Fruit fly (Drosophila melanogaster): ENCODE measurements around the gene CG14315.

CG14315 gene

DNA sequence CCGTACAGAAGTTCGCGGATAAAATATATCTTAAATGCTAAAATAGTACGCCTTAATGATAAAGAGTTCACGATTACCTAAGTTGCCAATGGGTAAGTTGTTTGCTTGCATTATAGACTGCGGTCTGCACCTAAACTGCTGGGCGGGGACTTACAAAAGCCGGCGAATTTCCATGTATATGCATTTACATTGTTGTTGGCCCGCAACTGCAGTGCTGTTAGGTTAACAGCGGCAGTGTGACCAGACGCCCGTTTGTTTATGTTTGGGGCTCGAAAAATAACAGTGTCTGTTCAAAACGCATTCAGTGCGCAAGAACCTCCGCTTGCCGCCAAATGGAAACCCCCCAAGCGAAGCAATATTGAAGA lies 41.4 kb downstream of the CG14315 start:
- TF ChIP-seq dsf (GFP tag; optimal IDR thresholded peaks at IDR 0.05; ENCODE audit: borderline replicate concordance), result no peak
- no peak for TF ChIP-seq Rel (GFP tag; optimal IDR thresholded peaks at IDR 0.05)
- TF ChIP-seq Rel (tag; optimal IDR thresholded peaks at IDR 0.05), result peak; percentile 80

DNA sequence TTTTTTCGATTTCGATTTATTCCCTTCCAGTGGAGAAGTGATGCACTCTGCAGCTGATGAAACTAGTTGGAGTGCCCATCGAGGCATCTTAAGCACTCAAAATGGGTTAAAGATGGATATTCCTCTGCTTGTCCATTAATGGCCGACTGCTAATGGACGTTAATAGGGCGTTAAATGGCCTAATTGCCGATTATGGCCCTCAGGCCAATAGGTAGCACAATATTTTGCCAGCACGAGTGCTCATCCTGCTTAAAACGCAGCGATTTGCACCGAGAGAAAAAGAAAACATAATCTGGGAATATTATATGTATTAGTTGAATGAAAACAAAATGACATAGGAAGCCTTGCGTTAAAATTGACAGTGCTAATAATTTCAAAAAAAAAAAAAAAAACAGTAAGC lies 50.0 kb downstream of the CG14315 start, which contains the start of gene CG44158:
Gene CG44158 (plus strand): TSS at position 301 of the 400 bp plus-strand sequence.
- TF ChIP-seq dmrt93B (GFP tag; optimal IDR thresholded peaks at IDR 0.05) (no peak), OdsH (GFP tag; optimal IDR thresholded peaks at IDR 0.05) (no peak), ey (GFP tag; optimal IDR thresholded peaks at IDR 0.05) (no peak), Dfd (GFP tag; optimal IDR thresholded peaks at IDR 0.05) (no peak), pan (optimal IDR thresholded peaks at IDR 0.05) (no peak), br (GFP tag; optimal IDR thresholded peaks at IDR 0.05) (no peak)

All from whole organism, wandering third instar larva.